Fruit fly (Drosophila melanogaster) whole organism, embryonic: ENCODE measurements around the gene Mgat4b.

Experiments used
- BtbVII ChIP-seq: fragments of 200-800 bp; sonication (Bioruptor generic); optimal IDR thresholded peaks from 3 replicates; lab custom pipeline; 2017; ENCODE audit warnings: missing biosample characterization, mild to moderate bottlenecking, missing genetic modification characterization
- CG11398 ChIP-seq: fragments of 200-800 bp; sonication (Bioruptor generic); optimal IDR thresholded peaks from 2 replicates; lab custom pipeline; 2016; ENCODE audit warnings: missing biosample characterization, missing genetic modification characterization
- CG12071 ChIP-seq: fragments of 200-800 bp; sonication (Bioruptor generic); optimal IDR thresholded peaks from 3 replicates; lab custom pipeline; 2018; ENCODE audit warnings: missing biosample characterization, mild to moderate bottlenecking, missing genetic modification characterization
- CG12236 ChIP-seq: fragments of 200-800 bp; sonication (Bioruptor generic); optimal IDR thresholded peaks from 2 replicates; lab custom pipeline; 2016; ENCODE audit warnings: missing biosample characterization, missing genetic modification characterization
- CG12769 ChIP-seq: fragments of 200-800 bp; sonication (Bioruptor generic); optimal IDR thresholded peaks from 2 replicates; lab custom pipeline; 2019; ENCODE audit warnings: missing biosample characterization, mild to moderate bottlenecking, missing genetic modification characterization, moderate library complexity
- CG14014 ChIP-seq: fragments of 200-800 bp; sonication (Bioruptor generic); IDR thresholded peaks from 2 replicates; pipeline ENCODE4 v1.3.6; 2022; ENCODE audit warnings: missing biosample characterization, missing genetic modification characterization
- CG14710 ChIP-seq: fragments of 200-800 bp; sonication (Bioruptor generic); optimal IDR thresholded peaks from 3 replicates; lab custom pipeline; 2019; ENCODE audit warnings: missing biosample characterization, mild to moderate bottlenecking, missing genetic modification characterization, moderate library complexity
- CG15479 ChIP-seq: fragments of 200-800 bp; sonication (Bioruptor generic); optimal IDR thresholded peaks from 3 replicates; lab custom pipeline; 2019; ENCODE audit warnings: missing biosample characterization, mild to moderate bottlenecking, missing genetic modification characterization, moderate library complexity
- CG15696 ChIP-seq: fragments of 200-800 bp; sonication (Bioruptor generic); optimal IDR thresholded peaks from 2 replicates; lab custom pipeline; 2019; ENCODE audit warnings: missing biosample characterization, mild to moderate bottlenecking, missing genetic modification characterization, moderate library complexity
- CG1603 ChIP-seq: fragments of 200-800 bp; sonication (Bioruptor generic); optimal IDR thresholded peaks from 2 replicates; lab custom pipeline; 2019; ENCODE audit warnings: missing biosample characterization, mild to moderate bottlenecking, missing genetic modification characterization, moderate library complexity
- CG17328 ChIP-seq: fragments of 200-800 bp; sonication (Bioruptor generic); IDR thresholded peaks from 2 replicates; pipeline ENCODE4 v1.3.6; 2022; ENCODE audit warnings: missing biosample characterization, missing genetic modification characterization
- CG17829 ChIP-seq: fragments of 200-800 bp; optimal IDR thresholded peaks from 2 replicates; lab custom pipeline; 2019; ENCODE audit warnings: missing biosample characterization, mild to moderate bottlenecking, missing genetic modification characterization, moderate library complexity
- CG2678 ChIP-seq: fragments of 200-800 bp; sonication (Bioruptor generic); optimal IDR thresholded peaks from 3 replicates; lab custom pipeline; 2019; ENCODE audit warnings: missing biosample characterization, mild to moderate bottlenecking, missing genetic modification characterization, moderate library complexity
- CG2712 ChIP-seq: fragments of 200-800 bp; optimal IDR thresholded peaks from 3 replicates; lab custom pipeline; 2019; ENCODE audit warnings: missing biosample characterization, mild to moderate bottlenecking, missing genetic modification characterization, moderate library complexity
- CG34376 ChIP-seq: fragments of 200-800 bp; sonication (Bioruptor generic); optimal IDR thresholded peaks from 2 replicates; lab custom pipeline; 2018; ENCODE audit warnings: missing biosample characterization, mild to moderate bottlenecking, missing genetic modification characterization
- CG34422 ChIP-seq: fragments of 200-800 bp; sonication (Bioruptor generic); IDR thresholded peaks from 3 replicates; pipeline ENCODE4 v1.3.6; 2022; ENCODE audit warnings: missing biosample characterization, missing genetic modification characterization
- CG3838 ChIP-seq: fragments of 200-800 bp; sonication (Bioruptor generic); optimal IDR thresholded peaks from 3 replicates; lab custom pipeline; 2016; ENCODE audit warnings: missing biosample characterization, missing genetic modification characterization
- CG4282 ChIP-seq: fragments of 200-800 bp; sonication (Bioruptor generic); optimal IDR thresholded peaks from 2 replicates; lab custom pipeline; 2016; ENCODE audit warnings: missing biosample characterization, missing genetic modification characterization
- Camta ChIP-seq: fragments of 200-800 bp; sonication (Bioruptor generic); optimal IDR thresholded peaks from 2 replicates; lab custom pipeline; 2016; ENCODE audit warnings: missing biosample characterization, missing genetic modification characterization
- D19B ChIP-seq: fragments of 200-800 bp; sonication (Bioruptor generic); optimal IDR thresholded peaks from 2 replicates; lab custom pipeline; 2017; ENCODE audit warnings: missing biosample characterization, mild to moderate bottlenecking, missing genetic modification characterization
- Ets97D ChIP-seq: fragments of 200-800 bp; sonication (Bioruptor generic); optimal IDR thresholded peaks from 3 replicates; lab custom pipeline; 2016; ENCODE audit warnings: missing biosample characterization, missing genetic modification characterization
- Fer1 ChIP-seq: fragments of 200-800 bp; sonication (Bioruptor generic); optimal IDR thresholded peaks from 2 replicates; lab custom pipeline; 2017; ENCODE audit warnings: missing biosample characterization, mild to moderate bottlenecking, missing genetic modification characterization
- Fer3 ChIP-seq: fragments of 200-800 bp; sonication (Bioruptor generic); optimal IDR thresholded peaks from 2 replicates; lab custom pipeline; 2018; ENCODE audit warnings: missing biosample characterization, mild to moderate bottlenecking, missing genetic modification characterization, moderate library complexity
- Hr78 ChIP-seq, 2 experiments: fragments of 200-800 bp in 1 of 2; fragments of >200 bp in 1 of 2; sonication (Bioruptor generic) in 1 of 2; optimal IDR thresholded peaks; 2 replicates each; lab custom pipeline; 2017 to 2019; ENCODE audit warnings: missing biosample characterization in 2 of 2, missing genetic modification characterization in 2 of 2, mild to moderate bottlenecking in 1 of 2, moderate library complexity in 1 of 2
- Kr ChIP-seq: fragments of 200-800 bp; sonication (Bioruptor generic); optimal IDR thresholded peaks from 2 replicates; lab custom pipeline; 2017; ENCODE audit warnings: missing biosample characterization, mild to moderate bottlenecking, missing genetic modification characterization
- Max ChIP-seq: fragments of 200-800 bp; sonication (Bioruptor generic); optimal IDR thresholded peaks from 2 replicates; lab custom pipeline; 2016; ENCODE audit warnings: missing biosample characterization, mild to moderate bottlenecking, missing genetic modification characterization
- Med ChIP-seq: fragments of 200-800 bp; sonication (Bioruptor generic); peaks from one replicate; lab custom pipeline; 2016; ENCODE audit warnings: missing biosample characterization, missing genetic modification characterization, mild to moderate bottlenecking, inconsistent platforms, moderate library complexity
- NC2β ChIP-seq: fragments of 200-800 bp; sonication (Bioruptor generic); optimal IDR thresholded peaks from 2 replicates; lab custom pipeline; 2016; ENCODE audit warnings: missing biosample characterization, missing genetic modification characterization
- Opbp ChIP-seq: fragments of 200-800 bp; sonication (Bioruptor generic); IDR thresholded peaks from 3 replicates; pipeline ENCODE4 v1.3.6; 2022; ENCODE audit warnings: missing biosample characterization, missing genetic modification characterization; ENCODE audit not compliant: partially characterized antibody
- Rfx ChIP-seq: fragments of 200-800 bp; sonication (Bioruptor generic); IDR thresholded peaks from 2 replicates; pipeline ENCODE4 v1.3.6; 2022; ENCODE audit warnings: missing biosample characterization, missing genetic modification characterization
- TFAM ChIP-seq: fragments of 200-800 bp; sonication (Bioruptor generic); optimal IDR thresholded peaks from 2 replicates; lab custom pipeline; 2017; ENCODE audit warnings: missing biosample characterization, missing genetic modification characterization, inconsistent platforms
- YL-1 ChIP-seq: fragments of 200-800 bp; sonication (Bioruptor generic); optimal IDR thresholded peaks from 3 replicates; lab custom pipeline; 2017; ENCODE audit warnings: missing biosample characterization, mild to moderate bottlenecking, missing genetic modification characterization
- abd-A ChIP-seq: fragments of 200-800 bp; sonication (Bioruptor generic); optimal IDR thresholded peaks from 3 replicates; lab custom pipeline; 2019; ENCODE audit warnings: missing biosample characterization, mild to moderate bottlenecking, missing genetic modification characterization, moderate library complexity
- ap ChIP-seq: fragments of 200-800 bp; sonication (Bioruptor generic); IDR thresholded peaks from 2 replicates; pipeline ENCODE4 v1.3.6; 2022; ENCODE audit warnings: missing biosample characterization, missing genetic modification characterization
- ara ChIP-seq: fragments of 200-800 bp; sonication (Bioruptor generic); IDR thresholded peaks from 2 replicates; pipeline ENCODE4 v1.3.6; 2022; ENCODE audit warnings: missing biosample characterization, missing genetic modification characterization
- bsh ChIP-seq, 2 experiments: fragments of 200-800 bp; sonication (Bioruptor generic); optimal IDR thresholded peaks; 2 replicates each; lab custom pipeline; 2017 to 2018; ENCODE audit warnings: mild to moderate bottlenecking in 2 of 2, missing biosample characterization in 2 of 2, missing genetic modification characterization in 2 of 2, moderate library complexity in 1 of 2
- cad ChIP-seq: fragments of >200 bp; optimal IDR thresholded peaks from 2 replicates; lab custom pipeline; 2017; ENCODE audit warnings: missing biosample characterization, missing genetic modification characterization
- chinmo ChIP-seq: fragments of 200-800 bp; sonication (Bioruptor generic); IDR thresholded peaks from 4 replicates; pipeline ENCODE4 v1.3.6; 2022; ENCODE audit warnings: missing biosample characterization, missing genetic modification characterization; ENCODE audit not compliant: partially characterized antibody
- chn ChIP-seq: fragments of 200-800 bp; sonication (Bioruptor generic); optimal IDR thresholded peaks from 2 replicates; lab custom pipeline; 2016; ENCODE audit warnings: missing biosample characterization, missing genetic modification characterization
- dmrt99B ChIP-seq: fragments of 200-800 bp; sonication (Bioruptor generic); optimal IDR thresholded peaks from 2 replicates; lab custom pipeline; 2018; ENCODE audit warnings: missing biosample characterization, mild to moderate bottlenecking, missing genetic modification characterization, moderate library complexity
- exex ChIP-seq: fragments of 200-800 bp; sonication (Bioruptor generic); optimal IDR thresholded peaks from 4 replicates; lab custom pipeline; 2018; ENCODE audit warnings: missing biosample characterization, mild to moderate bottlenecking, missing genetic modification characterization, moderate library complexity
- knrl ChIP-seq: fragments of 200-800 bp; sonication (Bioruptor generic); IDR thresholded peaks from 3 replicates; pipeline ENCODE4 v1.3.6; 2022; ENCODE audit warnings: missing biosample characterization, missing genetic modification characterization; ENCODE audit not compliant: partially characterized antibody
- lilli ChIP-seq: fragments of 200-800 bp; sonication (Bioruptor generic); optimal IDR thresholded peaks from 3 replicates; lab custom pipeline; 2016; ENCODE audit warnings: missing biosample characterization, missing genetic modification characterization
- luna ChIP-seq: fragments of 200-800 bp; sonication (Bioruptor generic); optimal IDR thresholded peaks from 2 replicates; lab custom pipeline; 2016; ENCODE audit warnings: missing biosample characterization, missing genetic modification characterization
- mirr ChIP-seq: fragments of 200-800 bp; sonication (Bioruptor generic); optimal IDR thresholded peaks from 3 replicates; lab custom pipeline; 2018; ENCODE audit warnings: missing biosample characterization, mild to moderate bottlenecking, missing genetic modification characterization
- sug ChIP-seq: fragments of 200-800 bp; optimal IDR thresholded peaks from 2 replicates; lab custom pipeline; 2019; ENCODE audit warnings: missing biosample characterization, mild to moderate bottlenecking, missing genetic modification characterization, moderate library complexity
- twi ChIP-seq: fragments of 200-800 bp; optimal IDR thresholded peaks from 2 replicates; lab custom pipeline; 2019; ENCODE audit warnings: missing biosample characterization, mild to moderate bottlenecking, missing genetic modification characterization, moderate library complexity
- vnd ChIP-seq: fragments of 200-800 bp; sonication (Bioruptor generic); IDR thresholded peaks from 3 replicates; pipeline ENCODE4 v1.3.6; 2022; ENCODE audit warnings: missing biosample characterization, missing genetic modification characterization; ENCODE audit not compliant: partially characterized antibody

The Mgat4b gene

dm6 chr3L:14780187-14780586, 11.1 kb upstream of the Mgat4b start (continued):
- TF ChIP-seq BtbVII (peak; percentile 8), Kr (peak; percentile 29), CG17328 (0 out of 2 replicates have a peak, but pooled peaks have one; percentile 21), CG12236 (GFP tag; lab: Kevin White, UChicago) (peak; percentile 46), CG14014 (GFP tag; lab: Robert Waterston, UW) (peak; percentile 62; the same call in 1 of the 2 replicates), CG11398 (GFP tag; lab: Kevin White, UChicago) (peak; percentile 11), ap (GFP tag; lab: Robert Waterston, UW) (0 out of 2 replicates have a peak, but pooled peaks have one; percentile 10), Fer1 (GFP tag; lab: Kevin White, UChicago) (peak; percentile 55), CG12071 (peak; percentile 71), ara (GFP tag; lab: Robert Waterston, UW) (peak; percentile 64), bsh (GFP tag; optimal IDR thresholded peaks at IDR 0.05; lab: Kevin White, UChicago) (peak in 1 of 2 experiments; percentile 62), lilli (peak; percentile 6), YL-1 (GFP tag; lab: Kevin White, UChicago) (peak; percentile 1), abd-A (tag; lab: Kevin White, UChicago) (no peak), CG14710 (tag; lab: Kevin White, UChicago) (peak; percentile 26), CG3838 (peak; percentile 46)

DNA sequence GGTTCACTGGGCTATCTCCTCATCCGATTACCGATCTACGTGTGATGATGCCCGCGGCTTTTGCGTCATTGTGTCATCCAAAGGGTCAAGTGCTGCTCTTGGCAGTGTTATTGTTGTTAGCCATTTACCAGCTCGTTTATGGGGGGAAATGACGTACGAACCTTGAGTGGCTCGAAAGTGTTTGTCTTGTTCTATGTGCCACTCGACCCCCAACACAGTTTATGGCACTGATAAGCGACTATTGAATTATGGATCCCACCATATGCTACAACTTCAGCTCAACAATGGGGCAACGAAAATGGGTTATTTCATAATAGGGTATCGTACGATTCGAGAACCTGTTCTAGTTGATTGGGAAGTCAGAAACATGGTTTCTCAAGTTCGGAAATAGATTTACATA, 10.2 kb upstream of the Mgat4b start:
- TF ChIP-seq CG12769 (tag; lab: Kevin White, UChicago) (peak; percentile 5), CG15479 (GFP tag; lab: Kevin White, UChicago) (no peak), CG4282 (GFP tag; lab: Kevin White, UChicago) (no peak), Med (peak; percentile 73), twi (tag; lab: Kevin White, UChicago) (peak; percentile 54), TFAM (GFP tag; lab: Kevin White, UChicago) (no peak), chn (GFP tag; lab: Kevin White, UChicago) (no peak), knrl (GFP tag; lab: Robert Waterston, UW) (no peak), Hr78 (GFP tag; optimal IDR thresholded peaks at IDR 0.05; lab: Kevin White, UChicago) (peak in 1 of 2 experiments; percentile 64), Camta (no peak), vnd (GFP tag; lab: Robert Waterston, UW) (0 out of 3 replicates have a peak, but pooled peaks have one; percentile 22), Fer3 (tag; lab: Kevin White, UChicago) (no peak), CG34422 (GFP tag; lab: Robert Waterston, UW) (no peak), CG15696 (tag; lab: Kevin White, UChicago) (no peak), Rfx (GFP tag; lab: Robert Waterston, UW) (no peak), Ets97D (no peak), CG34376 (GFP tag; lab: Kevin White, UChicago) (peak; percentile 50), CG1603 (no peak), cad (GFP tag; lab: Kevin White, UChicago) (no peak), exex (tag; lab: Kevin White, UChicago) (peak; percentile 10), luna (GFP tag; lab: Kevin White, UChicago) (no peak), mirr (GFP tag; lab: Kevin White, UChicago) (peak; percentile 49), D19B (GFP tag; lab: Kevin White, UChicago) (peak; percentile 25), sug (tag; lab: Kevin White, UChicago) (peak; percentile 96), NC2β (no peak), CG2712 (tag; lab: Kevin White, UChicago) (no peak), CG2678 (peak; percentile 3), Max (GFP tag; lab: Kevin White, UChicago) (no peak), chinmo (0 out of 4 replicates have a peak, but pooled peaks have one; percentile 67), dmrt99B (no peak), CG17829 (tag; lab: Kevin White, UChicago) (no peak), Opbp (GFP tag; lab: Robert Waterston, UW) (no peak)
